Fruit fly (Drosophila melanogaster) whole organism, embryonic: ENCODE measurements around the gene CG10477.

Experiments used
- Asciz ChIP-seq: fragments of 200-800 bp; sonication (Bioruptor generic); optimal IDR thresholded peaks from 2 replicates; lab custom pipeline; 2017; ENCODE audit warnings: missing biosample characterization, mild to moderate bottlenecking, missing genetic modification characterization, missing genetic modification reagents
- B-H2 ChIP-seq: fragments of 200-800 bp; sonication (Bioruptor generic); optimal IDR thresholded peaks from 2 replicates; lab custom pipeline; 2018; ENCODE audit warnings: missing biosample characterization, mild to moderate bottlenecking, missing genetic modification characterization
- CG11504 ChIP-seq: fragments of 200-800 bp; sonication (Bioruptor generic); optimal IDR thresholded peaks from 3 replicates; lab custom pipeline; 2019; ENCODE audit warnings: missing biosample characterization, mild to moderate bottlenecking, missing genetic modification characterization, moderate library complexity
- CG12391 ChIP-seq: fragments of 200-800 bp; sonication (Bioruptor generic); optimal IDR thresholded peaks from 3 replicates; lab custom pipeline; 2018; ENCODE audit warnings: missing biosample characterization, mild to moderate bottlenecking, missing genetic modification characterization, moderate library complexity
- CG13123 ChIP-seq: fragments of 200-800 bp; sonication (Bioruptor generic); optimal IDR thresholded peaks from 2 replicates; lab custom pipeline; 2016; ENCODE audit warnings: missing biosample characterization, missing genetic modification characterization
- CG13775 ChIP-seq: fragments of 200-800 bp; sonication (Bioruptor generic); optimal IDR thresholded peaks from 3 replicates; lab custom pipeline; 2017; ENCODE audit warnings: missing biosample characterization, mild to moderate bottlenecking, missing genetic modification characterization
- CG13894 ChIP-seq: fragments of 200-800 bp; sonication (Bioruptor generic); optimal IDR thresholded peaks from 3 replicates; lab custom pipeline; 2018; ENCODE audit warnings: missing biosample characterization, mild to moderate bottlenecking, missing genetic modification characterization, moderate library complexity
- CG14014 ChIP-seq: fragments of 200-800 bp; sonication (Bioruptor generic); IDR thresholded peaks from 2 replicates; pipeline ENCODE4 v1.3.6; 2022; ENCODE audit warnings: missing biosample characterization, missing genetic modification characterization
- CG15073 ChIP-seq: fragments of 200-800 bp; sonication (Bioruptor generic); optimal IDR thresholded peaks from 2 replicates; lab custom pipeline; 2016; ENCODE audit warnings: missing biosample characterization, missing genetic modification characterization
- CG15479 ChIP-seq: fragments of 200-800 bp; sonication (Bioruptor generic); optimal IDR thresholded peaks from 3 replicates; lab custom pipeline; 2019; ENCODE audit warnings: missing biosample characterization, mild to moderate bottlenecking, missing genetic modification characterization, moderate library complexity
- CG16815 ChIP-seq: fragments of 200-800 bp; sonication (Bioruptor generic); optimal IDR thresholded peaks from 3 replicates; lab custom pipeline; 2017; ENCODE audit warnings: missing biosample characterization, mild to moderate bottlenecking, missing genetic modification characterization
- CG18011 ChIP-seq: fragments of 200-800 bp; sonication (Bioruptor generic); optimal IDR thresholded peaks from 2 replicates; lab custom pipeline; 2017; ENCODE audit warnings: missing biosample characterization, missing genetic modification characterization, mild to moderate bottlenecking, moderate library complexity, missing genotype
- CG2116 ChIP-seq: fragments of 200-800 bp; sonication (Bioruptor generic); optimal IDR thresholded peaks from 3 replicates; lab custom pipeline; 2018; ENCODE audit warnings: missing biosample characterization, mild to moderate bottlenecking, missing genetic modification characterization
- CG2120 ChIP-seq: fragments of 200-800 bp; sonication (Bioruptor generic); optimal IDR thresholded peaks from 3 replicates; lab custom pipeline; 2016; ENCODE audit warnings: missing biosample characterization, missing genetic modification characterization
- CG2202 ChIP-seq: fragments of 200-800 bp; sonication (Bioruptor generic); optimal IDR thresholded peaks from 2 replicates; lab custom pipeline; 2018; ENCODE audit warnings: missing biosample characterization, mild to moderate bottlenecking, missing genetic modification characterization
- CG2875 ChIP-seq: fragments of 200-800 bp; sonication (Bioruptor generic); optimal IDR thresholded peaks from 2 replicates; lab custom pipeline; 2017; ENCODE audit warnings: missing biosample characterization, mild to moderate bottlenecking, missing genetic modification characterization, missing genetic modification reagents
- CG30403 ChIP-seq: fragments of 200-800 bp; sonication (Bioruptor generic); optimal IDR thresholded peaks from 3 replicates; lab custom pipeline; 2016; ENCODE audit warnings: missing biosample characterization, missing genetic modification characterization
- CG30431 ChIP-seq: fragments of 200-800 bp; sonication (Bioruptor generic); optimal IDR thresholded peaks from 2 replicates; lab custom pipeline; 2017; ENCODE audit warnings: missing biosample characterization, missing genetic modification characterization
- CG3281 ChIP-seq: fragments of 200-800 bp; sonication (Bioruptor generic); optimal IDR thresholded peaks from 3 replicates; lab custom pipeline; 2017; ENCODE audit warnings: missing biosample characterization, mild to moderate bottlenecking, missing genetic modification characterization
- CG6272 ChIP-seq: fragments of 200-800 bp; sonication (Bioruptor generic); IDR thresholded peaks from 2 replicates; pipeline ENCODE4 v1.3.6; 2022; ENCODE audit warnings: missing biosample characterization, missing genetic modification characterization
- CG6765 ChIP-seq: fragments of 200-800 bp; sonication (Bioruptor generic); optimal IDR thresholded peaks from 3 replicates; lab custom pipeline; 2017; ENCODE audit warnings: missing biosample characterization, mild to moderate bottlenecking, missing genetic modification characterization
- CG6791 ChIP-seq: fragments of 200-800 bp; sonication (Bioruptor generic); IDR thresholded peaks from 3 replicates; pipeline ENCODE4 v1.3.6; 2022; ENCODE audit warnings: missing biosample characterization, missing genetic modification characterization; ENCODE audit not compliant: partially characterized antibody
- CG6854 ChIP-seq: fragments of 200-800 bp; sonication (Bioruptor generic); optimal IDR thresholded peaks from 3 replicates; lab custom pipeline; 2017; ENCODE audit warnings: missing biosample characterization, mild to moderate bottlenecking, missing genetic modification characterization
- CG7786 ChIP-seq: fragments of 200-800 bp; sonication (Bioruptor generic); optimal IDR thresholded peaks from 2 replicates; lab custom pipeline; 2016; ENCODE audit warnings: missing biosample characterization, missing genetic modification characterization
- Drgx ChIP-seq: fragments of 200-800 bp; sonication (Bioruptor generic); IDR thresholded peaks from 2 replicates; pipeline ENCODE4 v1.3.6; 2022; ENCODE audit warnings: missing biosample characterization, missing genetic modification characterization
- Eip74EF ChIP-seq, 2 experiments: fragments of 200-800 bp in 1 of 2; fragments of >200 bp in 1 of 2; sonication (Bioruptor generic) in 1 of 2; optimal IDR thresholded peaks; 2 replicates each; lab custom pipeline; 2017 to 2019; ENCODE audit warnings: missing biosample characterization in 2 of 2, missing genetic modification characterization in 2 of 2, mild to moderate bottlenecking in 1 of 2, moderate library complexity in 1 of 2
- Fer1 ChIP-seq: fragments of 200-800 bp; sonication (Bioruptor generic); optimal IDR thresholded peaks from 2 replicates; lab custom pipeline; 2017; ENCODE audit warnings: missing biosample characterization, mild to moderate bottlenecking, missing genetic modification characterization
- Hr3 ChIP-seq: fragments of 200-800 bp; sonication (Bioruptor generic); optimal IDR thresholded peaks from 3 replicates; lab custom pipeline; 2016; ENCODE audit warnings: missing biosample characterization, missing genetic modification characterization
- Jarid2 ChIP-seq: fragments of 200-800 bp; sonication (Bioruptor generic); optimal IDR thresholded peaks from 3 replicates; lab custom pipeline; 2017; ENCODE audit warnings: mild to moderate bottlenecking, missing biosample characterization, missing genetic modification reagents, missing genetic modification characterization
- Kr ChIP-seq: fragments of 200-800 bp; sonication (Bioruptor generic); optimal IDR thresholded peaks from 2 replicates; lab custom pipeline; 2017; ENCODE audit warnings: missing biosample characterization, mild to moderate bottlenecking, missing genetic modification characterization
- Meics ChIP-seq: fragments of 200-800 bp; sonication (Bioruptor generic); optimal IDR thresholded peaks from 2 replicates; lab custom pipeline; 2017; ENCODE audit warnings: missing biosample characterization, mild to moderate bottlenecking, missing genetic modification characterization
- TFAM ChIP-seq: fragments of 200-800 bp; sonication (Bioruptor generic); optimal IDR thresholded peaks from 2 replicates; lab custom pipeline; 2017; ENCODE audit warnings: missing biosample characterization, missing genetic modification characterization, inconsistent platforms
- Tbp ChIP-seq: fragments of >200 bp; optimal IDR thresholded peaks from 2 replicates; lab custom pipeline; 2018; ENCODE audit warnings: missing biosample characterization, missing genetic modification characterization
- bigmax ChIP-seq: fragments of 200-800 bp; sonication (Bioruptor generic); optimal IDR thresholded peaks from 2 replicates; lab custom pipeline; 2018; ENCODE audit warnings: missing biosample characterization, mild to moderate bottlenecking, missing genetic modification characterization
- cas ChIP-seq: fragments of 200-800 bp; sonication (Bioruptor generic); IDR thresholded peaks from 2 replicates; pipeline ENCODE4 v1.3.6; 2022; ENCODE audit warnings: missing biosample characterization, missing genetic modification characterization
- chm ChIP-seq: fragments of 200-800 bp; sonication (Bioruptor generic); IDR thresholded peaks from 2 replicates; pipeline ENCODE4 v1.3.6; 2022; ENCODE audit warnings: missing biosample characterization, missing genetic modification characterization
- dpn ChIP-seq, 2 experiments: fragments of 200-800 bp; sonication (Bioruptor generic); optimal IDR thresholded peaks; 3 replicates each; lab custom pipeline; 2016; ENCODE audit warnings: missing biosample characterization in 2 of 2, missing genetic modification characterization in 2 of 2
- fd64A ChIP-seq: fragments of 200-800 bp; sonication (Bioruptor generic); optimal IDR thresholded peaks from 3 replicates; lab custom pipeline; 2018; ENCODE audit warnings: missing biosample characterization, mild to moderate bottlenecking, missing genetic modification characterization
- klu ChIP-seq: fragments of 200-800 bp; sonication (Bioruptor generic); IDR thresholded peaks from 2 replicates; pipeline ENCODE4 v1.3.6; 2022; ENCODE audit warnings: missing biosample characterization, missing genetic modification characterization
- lov ChIP-seq, 2 experiments: fragments of 200-800 bp in 1 of 2; fragments of >200 bp in 1 of 2; sonication (Bioruptor generic) in 1 of 2; IDR thresholded peaks in 1 of 2; optimal IDR thresholded peaks in 1 of 2; 2 replicates in 1 of 2; 3 replicates in 1 of 2; pipeline versions ENCODE4 v1.3.6 to Lab custom; 2017 to 2022; ENCODE audit warnings: missing biosample characterization in 1 of 2, missing genetic modification characterization in 1 of 2
- odd ChIP-seq: fragments of 200-800 bp; sonication (Bioruptor generic); optimal IDR thresholded peaks from 2 replicates; lab custom pipeline; 2017; ENCODE audit warnings: missing biosample characterization, mild to moderate bottlenecking, missing genetic modification characterization
- pfk ChIP-seq: fragments of 200-800 bp; sonication (Bioruptor generic); optimal IDR thresholded peaks from 2 replicates; lab custom pipeline; 2018; ENCODE audit warnings: missing biosample characterization, mild to moderate bottlenecking, missing genetic modification characterization, moderate library complexity
- sd ChIP-seq: fragments of 200-800 bp; sonication (Bioruptor generic); optimal IDR thresholded peaks from 3 replicates; lab custom pipeline; 2018; ENCODE audit warnings: missing biosample characterization, mild to moderate bottlenecking, missing genetic modification characterization, moderate library complexity
- sens ChIP-seq: fragments of 200-800 bp; sonication (Bioruptor generic); peaks from one replicate; lab custom pipeline; 2016; ENCODE audit warnings: missing biosample characterization, missing genetic modification characterization
- slp2 ChIP-seq: fragments of 200-800 bp; sonication (Bioruptor generic); optimal IDR thresholded peaks from 2 replicates; lab custom pipeline; 2016; ENCODE audit warnings: missing biosample characterization, missing genetic modification characterization
- ssp ChIP-seq: fragments of 200-800 bp; sonication (Bioruptor generic); IDR thresholded peaks from 2 replicates; pipeline ENCODE4 v1.3.6; 2022; ENCODE audit warnings: missing biosample characterization, missing genetic modification characterization
- stc ChIP-seq: fragments of 200-800 bp; sonication (Bioruptor generic); IDR thresholded peaks from 2 replicates; pipeline ENCODE4 v1.3.6; 2022; ENCODE audit warnings: missing biosample characterization, missing genetic modification characterization
- tin ChIP-seq: fragments of 200-800 bp; sonication (Bioruptor generic); optimal IDR thresholded peaks from 3 replicates; lab custom pipeline; 2016; ENCODE audit warnings: missing biosample characterization, missing genetic modification characterization
- unpg ChIP-seq: fragments of 200-800 bp; sonication (Bioruptor generic); optimal IDR thresholded peaks from 3 replicates; lab custom pipeline; 2018; ENCODE audit warnings: missing biosample characterization, mild to moderate bottlenecking, missing genetic modification characterization, moderate library complexity
- zfh1 ChIP-seq: fragments of 200-800 bp; sonication (Bioruptor generic); IDR thresholded peaks from 3 replicates; pipeline ENCODE4 v1.3.6; 2022; ENCODE audit warnings: missing biosample characterization, missing genetic modification characterization

The CG10477 gene

DNA sequence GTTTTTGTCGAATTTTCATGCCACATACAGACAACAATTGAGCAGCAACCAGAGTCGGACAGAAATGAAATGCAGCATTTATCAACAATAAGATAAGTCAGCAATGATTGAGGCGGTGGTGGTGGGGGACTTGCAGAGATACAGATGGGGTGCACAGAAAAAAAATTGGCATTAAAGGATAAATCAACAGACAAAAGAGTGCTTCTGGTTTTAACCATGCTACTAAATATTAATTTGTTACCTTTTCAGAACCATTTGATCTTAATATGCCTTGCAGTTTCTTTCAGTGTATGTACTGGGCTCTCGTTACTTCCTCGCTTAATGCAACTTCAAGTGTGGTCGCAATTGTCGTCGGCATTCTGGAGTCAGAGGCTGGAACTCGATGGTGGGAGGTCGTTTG is 45.7 kb downstream of the CG10477 start (continued):
- peak; percentile 25 for TF ChIP-seq CG2202
- TF ChIP-seq CG18011, result no peak
- no peak for TF ChIP-seq odd (GFP tag; lab: Kevin White, UChicago)
- TF ChIP-seq slp2 (GFP tag; lab: Kevin White, UChicago), result peak; percentile 35
- no peak for TF ChIP-seq CG6765 (GFP tag; lab: Kevin White, UChicago)
- no peak for TF ChIP-seq bigmax (GFP tag; lab: Kevin White, UChicago)
- TF ChIP-seq dpn (GFP tag; optimal IDR thresholded peaks at IDR 0.05; lab: Kevin White, UChicago), result peak; percentile 13 to 20
- no peak for TF ChIP-seq CG15073 (GFP tag; lab: Kevin White, UChicago)
- TF ChIP-seq TFAM, result no peak
- 0 out of 2 replicates have a peak, but pooled peaks have one; percentile 12 for TF ChIP-seq klu (GFP tag; lab: Robert Waterston, UW)
- TF ChIP-seq CG13123 (GFP tag; lab: Kevin White, UChicago), result no peak
- no peak for TF ChIP-seq Hr3
- TF ChIP-seq CG13775, result peak; percentile 15
- TF ChIP-seq, all 482 proteins: peak for 192

DNA sequence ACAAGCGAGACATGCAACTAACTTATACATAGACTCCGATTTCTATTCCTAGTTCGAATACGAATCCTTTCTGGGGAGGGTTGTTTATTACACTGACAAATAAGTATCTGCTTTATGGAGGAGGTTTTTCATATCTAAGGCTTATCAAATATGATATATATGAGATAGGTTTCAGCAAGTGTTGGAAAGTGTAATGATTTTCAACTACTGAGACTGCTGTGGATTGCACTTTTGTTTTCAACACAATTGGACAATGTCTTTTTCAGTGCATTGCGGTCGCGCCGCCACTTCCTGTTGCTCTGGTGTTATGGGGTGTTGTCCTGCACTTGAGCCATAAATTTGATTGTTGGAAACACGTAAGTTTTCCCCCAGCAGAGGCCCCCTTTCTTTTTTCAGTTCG is 46.8 kb downstream of the CG10477 start:
- TF ChIP-seq ssp (GFP tag; lab: Robert Waterston, UW) (peak; percentile 22; the same call in 1 of the 2 replicates), CG7786 (peak; percentile 14), pfk (no peak), lov (optimal IDR thresholded peaks at IDR 0.05; lab: Kevin White, UChicago) (no peak), lov (GFP tag; IDR thresholded peaks at IDR 0.05; lab: Robert Waterston, UW) (peak; percentile 78), sd (no peak), Kr (GFP tag; lab: Kevin White, UChicago) (no peak), CG15479 (GFP tag; lab: Kevin White, UChicago) (no peak), CG6854 (no peak), CG6791 (GFP tag; lab: Robert Waterston, UW) (no peak), CG6272 (GFP tag; lab: Robert Waterston, UW) (no peak), CG3281 (no peak), Eip74EF (GFP tag; optimal IDR thresholded peaks at IDR 0.05; lab: Kevin White, UChicago) (no peak), Drgx (GFP tag; lab: Robert Waterston, UW) (no peak), CG30431 (GFP tag; lab: Kevin White, UChicago) (peak; percentile 49), Tbp (no peak), CG13894 (no peak), CG14014 (no peak), CG16815 (GFP tag; lab: Kevin White, UChicago) (peak; percentile 50), stc (no peak), Meics (GFP tag; lab: Kevin White, UChicago) (no peak), tin (peak; percentile 45), zfh1 (GFP tag; lab: Robert Waterston, UW) (peak; percentile 81), unpg (GFP tag; lab: Kevin White, UChicago) (peak; percentile 42), Fer1 (no peak), Asciz (peak; percentile 15), sens (peak; percentile 97), Jarid2 (GFP tag; lab: Kevin White, UChicago) (no peak), CG2116 (GFP tag; lab: Kevin White, UChicago) (peak; percentile 7), CG12391 (tag; lab: Kevin White, UChicago) (peak; percentile 67), chm (GFP tag; lab: Robert Waterston, UW) (peak; percentile 72; the same call in 1 of the 2 replicates), CG2120 (GFP tag; lab: Kevin White, UChicago) (no peak), CG11504 (tag; lab: Kevin White, UChicago) (peak; percentile 61), cas (GFP tag; lab: Robert Waterston, UW) (no peak), B-H2 (GFP tag; lab: Kevin White, UChicago) (no peak), CG2875 (peak; percentile 32), CG30403 (peak; percentile 38), fd64A (GFP tag; lab: Kevin White, UChicago) (no peak), CG13775 (peak; percentile 38)
